Worm (Caenorhabditis elegans) whole organism, L1 larva: ENCODE data around the gene mdt-8.
A peak's percentile ranks its signal among the peaks of the same experiment; 100 is the strongest.

Experiments used
- C04F5.9 ChIP-seq: sonication (generic microtip); optimal IDR thresholded peaks from 2 replicates; lab custom pipeline; 2016; ENCODE audit warnings: missing genetic modification characterization, missing compliant biosample characterization
- C16A3.4 ChIP-seq: fragments of 150-350 bp; optimal IDR thresholded peaks from 2 replicates; lab custom pipeline; 2014; ENCODE audit warnings: missing biosample characterization, missing genetic modification characterization
- C34B4.2 ChIP-seq: sonication (generic microtip); optimal IDR thresholded peaks from 2 replicates; lab custom pipeline; 2017; ENCODE audit warnings: mild to moderate bottlenecking, missing genetic modification characterization, missing compliant biosample characterization
- Y116A8C.19 ChIP-seq: sonication (generic microtip); optimal IDR thresholded peaks from 2 replicates; lab custom pipeline; 2016; ENCODE audit warnings: missing compliant biosample characterization, missing genetic modification characterization, borderline replicate concordance
- aha-1 ChIP-seq: fragments of 150-350 bp; optimal IDR thresholded peaks from 2 replicates; lab custom pipeline; 2014; ENCODE audit warnings: missing biosample characterization, missing genetic modification characterization
- blmp-1 ChIP-seq: fragments of 150-350 bp; optimal IDR thresholded peaks from 2 replicates; lab custom pipeline; 2014; ENCODE audit warnings: missing biosample characterization, missing genetic modification characterization
- ceh-63 ChIP-seq: fragments of 200-800 bp; sonication (Bioruptor generic); optimal IDR thresholded peaks from 2 replicates; lab custom pipeline; 2018; ENCODE audit warnings: mild to moderate bottlenecking, missing genetic modification characterization, missing compliant biosample characterization
- ceh-8 ChIP-seq: fragments of 200-800 bp; sonication (Bioruptor generic); optimal IDR thresholded peaks from 2 replicates; lab custom pipeline; 2018; ENCODE audit warnings: mild to moderate bottlenecking, missing genetic modification characterization, moderate library complexity, missing compliant biosample characterization
- ceh-88 ChIP-seq: fragments of 200-800 bp; sonication (Bioruptor generic); IDR thresholded peaks from 2 replicates; pipeline ENCODE4 v1.3.6; 2022; ENCODE audit warnings: missing genetic modification characterization, missing compliant biosample characterization
- ces-1 ChIP-seq: fragments of 150-350 bp; optimal IDR thresholded peaks from 2 replicates; lab custom pipeline; 2014; ENCODE audit warnings: missing biosample characterization, missing genetic modification reagents, missing genetic modification characterization
- dpl-1 ChIP-seq, 3 experiments: fragments of 150-350 bp in 2 of 3; sonication (generic microtip) in 1 of 3; optimal IDR thresholded peaks; 2 replicates each; lab custom pipeline; 2014 to 2017; ENCODE audit warnings: missing biosample characterization in 3 of 3, missing genetic modification characterization in 3 of 3, missing genetic modification reagents in 3 of 3
- dsc-1 ChIP-seq: sonication (generic microtip); optimal IDR thresholded peaks from 2 replicates; lab custom pipeline; 2016; ENCODE audit warnings: mild to moderate bottlenecking, missing genetic modification characterization, missing compliant biosample characterization
- efl-1 ChIP-seq, 4 experiments: fragments of 150-350 bp; optimal IDR thresholded peaks in 3 of 4; peaks in 1 of 4; 1 replicate in 1 of 4; 2 replicates in 3 of 4; lab custom pipeline; 2014; ENCODE audit warnings: missing biosample characterization in 2 of 4, missing genetic modification characterization in 2 of 4, missing genetic modification reagents in 2 of 4
- egl-13 ChIP-seq: sonication (generic microtip); optimal IDR thresholded peaks from 2 replicates; lab custom pipeline; 2016; ENCODE audit warnings: missing genotype, missing genetic modification reagents, missing genetic modification characterization, missing compliant biosample characterization
- elt-2 ChIP-seq: sonication (generic microtip); optimal IDR thresholded peaks from 2 replicates; lab custom pipeline; 2016; ENCODE audit warnings: missing genetic modification characterization, mild to moderate bottlenecking, inconsistent platforms, missing compliant biosample characterization, missing genetic modification reagents
- fkh-10 ChIP-seq: sonication (generic microtip); optimal IDR thresholded peaks from 2 replicates; lab custom pipeline; 2017; ENCODE audit warnings: missing biosample characterization, missing genetic modification reagents, missing genetic modification characterization
- fkh-4 ChIP-seq: sonication (generic microtip); optimal IDR thresholded peaks from 2 replicates; lab custom pipeline; 2016; ENCODE audit warnings: missing compliant biosample characterization, missing genetic modification characterization, borderline replicate concordance
- grh-1 ChIP-seq: fragments of 200-800 bp; sonication (Bioruptor generic); IDR thresholded peaks from 2 replicates; pipeline ENCODE4 v1.3.6; 2022; ENCODE audit warnings: missing genetic modification reagents, missing genetic modification characterization, missing compliant biosample characterization
- hlh-4 ChIP-seq: sonication (generic microtip); optimal IDR thresholded peaks from 2 replicates; lab custom pipeline; 2016; ENCODE audit warnings: mild to moderate bottlenecking, missing genetic modification characterization, missing compliant biosample characterization
- isw-1 ChIP-seq: fragments of 200-800 bp; sonication (Bioruptor generic); IDR thresholded peaks from 2 replicates; pipeline ENCODE4 v1.3.6; 2022; ENCODE audit warnings: missing genetic modification characterization, missing compliant biosample characterization
- jun-1 ChIP-seq: fragments of 150-350 bp; optimal IDR thresholded peaks from 2 replicates; lab custom pipeline; 2014; ENCODE audit warnings: missing biosample characterization, missing genetic modification reagents, missing genetic modification characterization
- lin-13 ChIP-seq: fragments of 150-350 bp; optimal IDR thresholded peaks from 2 replicates; lab custom pipeline; 2014; ENCODE audit warnings: missing biosample characterization, missing genetic modification reagents, missing genetic modification characterization
- lin-14 ChIP-seq: fragments of 200-800 bp; sonication (Bioruptor generic); optimal IDR thresholded peaks from 2 replicates; lab custom pipeline; 2018; ENCODE audit warnings: mild to moderate bottlenecking, missing genetic modification characterization, moderate library complexity, missing compliant biosample characterization
- lin-39 ChIP-seq: fragments of 150-350 bp; optimal IDR thresholded peaks from 2 replicates; lab custom pipeline; 2014; ENCODE audit warnings: missing biosample characterization, missing genetic modification reagents, missing genetic modification characterization
- lir-3 ChIP-seq: sonication (generic microtip); optimal IDR thresholded peaks from 2 replicates; lab custom pipeline; 2016; ENCODE audit warnings: mild to moderate bottlenecking, missing genetic modification characterization, moderate library complexity, missing compliant biosample characterization; ENCODE audit not compliant: poor library complexity
- lsy-2 ChIP-seq, 2 experiments: fragments of 150-350 bp; optimal IDR thresholded peaks; 2 replicates each; lab custom pipeline; 2014; ENCODE audit warnings: missing biosample characterization in 2 of 2, missing genetic modification characterization in 2 of 2
- mab-9 ChIP-seq: fragments of 200-800 bp; sonication (Bioruptor generic); IDR thresholded peaks from 2 replicates; pipeline ENCODE4 v1.3.6; 2022; ENCODE audit warnings: missing genetic modification reagents, missing genetic modification characterization, missing compliant biosample characterization
- mdl-1 ChIP-seq, 2 experiments: fragments of 150-350 bp; optimal IDR thresholded peaks; 2 replicates each; lab custom pipeline; 2014 to 2017; ENCODE audit warnings: missing biosample characterization in 2 of 2, missing genetic modification characterization in 2 of 2, inconsistent platforms in 1 of 2
- mep-1 ChIP-seq: fragments of 150-350 bp; optimal IDR thresholded peaks from 2 replicates; lab custom pipeline; 2014; ENCODE audit warnings: missing biosample characterization, missing genetic modification characterization
- nhr-19 ChIP-seq: fragments of 200-800 bp; sonication (Bioruptor generic); conservative IDR thresholded peaks from 2 replicates; pipeline ENCODE4 v1.3.6; 2022; ENCODE audit warnings: missing genetic modification characterization, missing compliant biosample characterization
- nhr-20 ChIP-seq: sonication (generic microtip); optimal IDR thresholded peaks from 2 replicates; lab custom pipeline; 2016; ENCODE audit warnings: mild to moderate bottlenecking, missing genetic modification characterization, missing compliant biosample characterization
- nhr-28 ChIP-seq: fragments of 150-350 bp; optimal IDR thresholded peaks from 2 replicates; lab custom pipeline; 2014; ENCODE audit warnings: missing biosample characterization, missing genetic modification characterization
- nhr-47 ChIP-seq: sonication (generic microtip); optimal IDR thresholded peaks from 2 replicates; lab custom pipeline; 2016; ENCODE audit warnings: mild to moderate bottlenecking, missing genetic modification characterization, moderate library complexity, missing compliant biosample characterization
- nhr-71 ChIP-seq: sonication (generic microtip); optimal IDR thresholded peaks from 2 replicates; lab custom pipeline; 2016; ENCODE audit warnings: mild to moderate bottlenecking, missing genetic modification characterization, moderate library complexity, missing compliant biosample characterization
- nhr-76 ChIP-seq: sonication (generic microtip); optimal IDR thresholded peaks from 2 replicates; lab custom pipeline; 2017; ENCODE audit warnings: missing biosample characterization, missing genetic modification characterization
- nhr-90 ChIP-seq: sonication (generic microtip); optimal IDR thresholded peaks from 2 replicates; lab custom pipeline; 2016; ENCODE audit warnings: mild to moderate bottlenecking, missing genetic modification characterization, missing compliant biosample characterization; ENCODE audit not compliant: poor library complexity
- pax-3 ChIP-seq: fragments of 200-800 bp; sonication (Bioruptor generic); optimal IDR thresholded peaks from 2 replicates; lab custom pipeline; 2018; ENCODE audit warnings: mild to moderate bottlenecking, missing genetic modification characterization, moderate library complexity, missing compliant biosample characterization
- pqm-1 ChIP-seq: sonication (generic microtip); optimal IDR thresholded peaks from 3 replicates; lab custom pipeline; 2017; ENCODE audit warnings: missing biosample characterization, missing genetic modification characterization
- rnt-1 ChIP-seq: sonication (generic microtip); optimal IDR thresholded peaks from 2 replicates; lab custom pipeline; 2016; ENCODE audit warnings: mild to moderate bottlenecking, missing genetic modification characterization, moderate library complexity, missing compliant biosample characterization
- skn-1 ChIP-seq: fragments of 150-350 bp; optimal IDR thresholded peaks from 2 replicates; lab custom pipeline; 2014; ENCODE audit warnings: missing biosample characterization, missing genetic modification characterization
- snpc-4 ChIP-seq: fragments of 150-350 bp; optimal IDR thresholded peaks from 2 replicates; lab custom pipeline; 2014; ENCODE audit warnings: missing biosample characterization, missing genetic modification characterization
- sptf-1 ChIP-seq: fragments of 150-350 bp; optimal IDR thresholded peaks from 2 replicates; lab custom pipeline; 2014; ENCODE audit warnings: missing biosample characterization, missing genetic modification characterization
- swsn-7 ChIP-seq: sonication (generic microtip); optimal IDR thresholded peaks from 2 replicates; lab custom pipeline; 2016; ENCODE audit warnings: missing genetic modification characterization, missing compliant biosample characterization
- tbx-2 ChIP-seq: sonication (generic microtip); optimal IDR thresholded peaks from 2 replicates; lab custom pipeline; 2016; ENCODE audit warnings: missing genetic modification characterization, missing compliant biosample characterization
- unc-30 ChIP-seq: sonication (generic microtip); optimal IDR thresholded peaks from 2 replicates; lab custom pipeline; 2017; ENCODE audit warnings: missing biosample characterization, missing genetic modification characterization
- unc-62 ChIP-seq: fragments of 150-350 bp; optimal IDR thresholded peaks from 2 replicates; lab custom pipeline; 2014; ENCODE audit warnings: missing biosample characterization, missing genetic modification reagents, missing genetic modification characterization
- unc-98 ChIP-seq: fragments of 200-800 bp; sonication (Bioruptor generic); IDR thresholded peaks from 2 replicates; pipeline ENCODE4 v1.3.6; 2022; ENCODE audit warnings: missing genetic modification characterization, missing compliant biosample characterization
- vab-15 ChIP-seq: sonication (generic microtip); optimal IDR thresholded peaks from 2 replicates; lab custom pipeline; 2017; ENCODE audit warnings: missing genotype, mild to moderate bottlenecking, missing genetic modification characterization, missing compliant biosample characterization
- xbp-1 ChIP-seq: sonication (generic microtip); optimal IDR thresholded peaks from 2 replicates; lab custom pipeline; 2016; ENCODE audit warnings: missing genetic modification characterization, missing compliant biosample characterization
- zip-4 ChIP-seq: fragments of 200-800 bp; sonication (Bioruptor generic); optimal IDR thresholded peaks from 2 replicates; lab custom pipeline; 2018; ENCODE audit warnings: mild to moderate bottlenecking, missing genetic modification characterization, moderate library complexity, missing compliant biosample characterization
- ztf-4 ChIP-seq: fragments of 150-350 bp; optimal IDR thresholded peaks from 2 replicates; lab custom pipeline; 2014; ENCODE audit warnings: missing biosample characterization, missing genetic modification characterization

Gene mdt-8

DNA sequence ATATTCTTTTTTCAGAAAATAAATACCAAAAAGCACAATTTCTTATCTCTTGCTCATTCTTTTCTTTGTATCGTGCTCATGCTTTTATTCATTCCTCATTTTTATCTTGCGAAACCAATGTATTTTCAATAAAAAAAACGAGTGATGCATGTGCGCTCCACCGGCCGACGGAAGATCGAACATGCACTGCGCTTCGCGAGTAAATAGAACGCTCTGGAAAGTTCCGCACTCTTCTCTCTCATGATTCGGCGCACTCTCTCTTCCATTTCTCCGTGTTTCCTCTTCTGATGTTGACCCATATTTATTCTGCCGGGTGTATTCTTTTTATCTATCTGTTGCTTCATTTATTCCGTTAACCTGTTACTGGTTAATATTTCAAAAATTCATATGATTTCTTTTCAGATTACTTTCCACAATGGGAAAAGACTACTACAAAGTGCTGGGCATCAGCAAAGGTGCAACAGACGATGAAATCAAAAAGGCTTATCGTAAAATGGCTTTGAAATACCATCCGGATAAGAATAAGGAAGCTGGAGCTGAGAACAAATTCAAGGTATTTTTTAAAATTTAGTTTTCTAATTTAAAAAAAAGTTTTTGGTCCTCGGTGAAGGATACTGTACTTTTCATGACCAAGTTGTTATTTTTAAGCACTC is 11.8 kb upstream of the mdt-8 start, which contains the start of gene dnj-13 (continued):
- TF ChIP-seq dsc-1 (tag; lab: Kevin White, UChicago) (peak; percentile 99), nhr-19 (GFP tag; lab: Robert Waterston, UW) (peak; percentile 97), skn-1 (tag; lab: Kevin White, UChicago) (peak; percentile 93), C04F5.9 (tag; lab: Kevin White, UChicago) (peak; percentile 86), hlh-4 (tag; lab: Kevin White, UChicago) (no peak), ceh-88 (GFP tag; lab: Robert Waterston, UW) (peak; percentile 92), unc-98 (GFP tag; lab: Robert Waterston, UW) (peak; percentile 50; the same call in 1 of the 2 replicates), lin-13 (peak; percentile 93), egl-13 (tag; lab: Kevin White, UChicago) (peak; percentile 98), blmp-1 (peak; percentile 87), dpl-1 (GFP tag; optimal IDR thresholded peaks at IDR 0.05; lab: Kevin White, UChicago) (peak; percentile 74 to 81 (median 79)), unc-62 (GFP tag; lab: Kevin White, UChicago) (no peak), ceh-63 (no peak), ces-1 (no peak), efl-1 (optimal IDR thresholded peaks at IDR 0.05; lab: Kevin White, UChicago) (peak; percentile 80 to 83), efl-1 (GFP tag; optimal IDR thresholded peaks at IDR 0.05 in 1 of 2; lab: Kevin White, UChicago) (peak; percentile 75 to 98), grh-1 (GFP tag; lab: Robert Waterston, UW) (peak; percentile 95), mdl-1 (tag; optimal IDR thresholded peaks at IDR 0.05; lab: Kevin White, UChicago) (peak in 1 of 2 experiments; percentile 92), fkh-4 (tag; lab: Kevin White, UChicago) (peak; percentile 55), fkh-10 (GFP tag; lab: Kevin White, UChicago) (peak; percentile 77), mep-1 (peak; percentile 98), nhr-28 (tag; lab: Kevin White, UChicago) (no peak), ceh-8 (peak; percentile 91), lsy-2 (tag; optimal IDR thresholded peaks at IDR 0.05; lab: Kevin White, UChicago) (peak; percentile 91), lir-3 (tag; lab: Kevin White, UChicago) (peak; percentile 85), nhr-71 (tag; lab: Kevin White, UChicago) (peak; percentile 98), pax-3 (peak; percentile 95), sptf-1 (tag; lab: Kevin White, UChicago) (no peak), Y116A8C.19 (tag; lab: Kevin White, UChicago) (no peak), vab-15 (tag; lab: Kevin White, UChicago) (peak; percentile 67), swsn-7 (peak; percentile 99), elt-2 (tag; lab: Kevin White, UChicago) (peak; percentile 87), snpc-4 (tag; lab: Kevin White, UChicago) (peak; percentile 80), nhr-20 (tag; lab: Kevin White, UChicago) (peak; percentile 99), lin-14 (GFP tag; lab: Kevin White, UChicago) (peak; percentile 99), zip-4 (GFP tag; lab: Kevin White, UChicago) (peak; percentile 93), pqm-1 (tag; lab: Kevin White, UChicago) (no peak), mab-9 (peak; percentile 96), jun-1 (tag; lab: Kevin White, UChicago) (peak; percentile 94), nhr-76 (tag; lab: Kevin White, UChicago) (peak; percentile 64), rnt-1 (tag; lab: Kevin White, UChicago) (peak; percentile 88), nhr-47 (peak; percentile 98), C16A3.4 (tag; lab: Kevin White, UChicago) (peak; percentile 91), ztf-4 (tag; lab: Kevin White, UChicago) (peak; percentile 95), tbx-2 (peak; percentile 95), C34B4.2 (peak; percentile 50), aha-1 (peak; percentile 80), unc-30 (tag; lab: Kevin White, UChicago) (peak; percentile 10), nhr-90 (tag; lab: Kevin White, UChicago) (peak; percentile 98), isw-1 (GFP tag; lab: Robert Waterston, UW) (peak; percentile 95), xbp-1 (peak; percentile 96), lin-39 (tag; lab: Kevin White, UChicago) (peak; percentile 77)
